Fruit fly (Drosophila melanogaster) whole organism, wandering third instar larva: ENCODE data around the gene zye.

Experiments used
- Abd-B ChIP-seq: fragments of >200 bp; optimal IDR thresholded peaks from 2 replicates; lab custom pipeline; 2017; ENCODE audit warnings: missing biosample characterization, missing genetic modification characterization
- CG32264 ChIP-seq: fragments of 200-800 bp; sonication (Bioruptor generic); optimal IDR thresholded peaks from 2 replicates; lab custom pipeline; 2016; ENCODE audit warnings: missing biosample characterization, missing genetic modification characterization
- CG9705 ChIP-seq: fragments of 200-800 bp; sonication (Bioruptor generic); optimal IDR thresholded peaks from 2 replicates; lab custom pipeline; 2018; ENCODE audit warnings: missing biosample characterization, mild to moderate bottlenecking, missing genetic modification characterization
- CrebA ChIP-seq: fragments of 200-800 bp; sonication (Bioruptor generic); optimal IDR thresholded peaks from 2 replicates; lab custom pipeline; 2016; ENCODE audit warnings: missing biosample characterization, mild to moderate bottlenecking, missing genetic modification characterization, borderline replicate concordance
- Dfd ChIP-seq: fragments of >200 bp; optimal IDR thresholded peaks from 2 replicates; lab custom pipeline; 2017; ENCODE audit warnings: missing biosample characterization, missing genetic modification characterization
- Dif ChIP-seq: fragments of 200-275, 200-300 bp; sonication (Bioruptor generic); optimal IDR thresholded peaks from 2 replicates; lab custom pipeline; 2018; ENCODE audit warnings: missing biosample characterization, missing genetic modification characterization; ENCODE audit not compliant: partially characterized antibody
- Hnf4 ChIP-seq: fragments of 200-800 bp; sonication (Bioruptor generic); optimal IDR thresholded peaks from 2 replicates; lab custom pipeline; 2016; ENCODE audit warnings: missing biosample characterization, mild to moderate bottlenecking, missing genetic modification characterization
- Hr78 ChIP-seq: fragments of >200 bp; optimal IDR thresholded peaks from 2 replicates; lab custom pipeline; 2017; ENCODE audit warnings: missing biosample characterization, missing genetic modification characterization
- Hr83 ChIP-seq: fragments of 200-300 bp; sonication (Bioruptor generic); optimal IDR thresholded peaks from 2 replicates; lab custom pipeline; 2016; ENCODE audit warnings: missing biosample characterization, mild to moderate bottlenecking, missing genetic modification characterization, moderate library complexity; ENCODE audit not compliant: poor library complexity, severe bottlenecking
- Jra ChIP-seq: sonication (Bioruptor generic); optimal IDR thresholded peaks from 2 replicates; lab custom pipeline; 2016; ENCODE audit warnings: missing biosample characterization, missing genetic modification characterization
- Mio ChIP-seq: sonication (Bioruptor generic); optimal IDR thresholded peaks from 2 replicates; lab custom pipeline; 2016; ENCODE audit warnings: missing biosample characterization, missing genetic modification characterization
- Myc ChIP-seq: fragments of >200 bp; optimal IDR thresholded peaks from 2 replicates; lab custom pipeline; 2017
- N ChIP-seq: fragments of >200 bp; optimal IDR thresholded peaks from 2 replicates; lab custom pipeline; 2018; ENCODE audit warnings: missing biosample characterization, missing external identifiers, missing genetic modification characterization
- Rel ChIP-seq, 2 experiments: fragments of 200-800 bp; sonication (Bioruptor generic) in 1 of 2; optimal IDR thresholded peaks; 2 replicates in 1 of 2; 3 replicates in 1 of 2; lab custom pipeline; 2016 to 2019; ENCODE audit warnings: mild to moderate bottlenecking in 2 of 2, missing biosample characterization in 2 of 2, missing genetic modification characterization in 2 of 2, moderate library complexity in 1 of 2
- Sp1 ChIP-seq: fragments of 200-800 bp; sonication (Bioruptor generic); optimal IDR thresholded peaks from 3 replicates; lab custom pipeline; 2019; ENCODE audit warnings: missing biosample characterization, mild to moderate bottlenecking, missing genetic modification characterization, moderate library complexity
- Vsx2 ChIP-seq: fragments of 200-300, 225-300 bp; sonication (Bioruptor generic); optimal IDR thresholded peaks from 2 replicates; lab custom pipeline; 2018; ENCODE audit warnings: missing biosample characterization, missing genetic modification characterization; ENCODE audit not compliant: partially characterized antibody
- br ChIP-seq: fragments of 200-800 bp; sonication (Bioruptor generic); optimal IDR thresholded peaks from 2 replicates; lab custom pipeline; 2016; ENCODE audit warnings: missing biosample characterization, missing genetic modification characterization
- brk ChIP-seq: fragments of 200-800 bp; sonication (Bioruptor generic); optimal IDR thresholded peaks from 2 replicates; lab custom pipeline; 2016; ENCODE audit warnings: missing biosample characterization, mild to moderate bottlenecking, missing genetic modification characterization
- dl ChIP-seq, 2 experiments: fragments of 175-275, 200-275 bp in 1 of 2; fragments of 200-275 bp in 1 of 2; sonication (Bioruptor generic); optimal IDR thresholded peaks; lab custom pipeline; 2018; ENCODE audit warnings: mild to moderate bottlenecking in 2 of 2, missing biosample characterization in 2 of 2, missing genetic modification characterization in 2 of 2, moderate library complexity in 2 of 2; ENCODE audit not compliant: partially characterized antibody in 2 of 2, insufficient read depth in 1 of 2
- dmrt93B ChIP-seq: fragments of 200-800 bp; sonication (Bioruptor generic); optimal IDR thresholded peaks from 2 replicates; lab custom pipeline; 2018; ENCODE audit warnings: missing biosample characterization, mild to moderate bottlenecking, missing genetic modification characterization
- dsf ChIP-seq: sonication (Bioruptor generic); optimal IDR thresholded peaks from 2 replicates; lab custom pipeline; 2016; ENCODE audit warnings: missing biosample characterization, missing genetic modification characterization, borderline replicate concordance
- ey ChIP-seq: fragments of 200-800 bp; sonication (Bioruptor generic); optimal IDR thresholded peaks from 2 replicates; lab custom pipeline; 2016; ENCODE audit warnings: missing biosample characterization, missing genetic modification characterization
- fru ChIP-seq: fragments of 200-800 bp; sonication (Bioruptor generic); optimal IDR thresholded peaks from 3 replicates; lab custom pipeline; 2016; ENCODE audit warnings: missing biosample characterization, mild to moderate bottlenecking, missing genetic modification characterization
- h ChIP-seq: fragments of 200-800 bp; sonication (Bioruptor generic); optimal IDR thresholded peaks from 3 replicates; lab custom pipeline; 2016; ENCODE audit warnings: missing biosample characterization, mild to moderate bottlenecking, missing genetic modification characterization
- jim ChIP-seq: fragments of 175-275, 200-325 bp; sonication (Bioruptor generic); optimal IDR thresholded peaks from 2 replicates; lab custom pipeline; 2016; ENCODE audit warnings: missing biosample characterization, mild to moderate bottlenecking, missing genetic modification characterization
- lola ChIP-seq: fragments of >200 bp; optimal IDR thresholded peaks from 2 replicates; lab custom pipeline; 2017; ENCODE audit warnings: missing biosample characterization, missing genetic modification characterization
- psq ChIP-seq: fragments of 200-800 bp; sonication (Bioruptor generic); optimal IDR thresholded peaks from 3 replicates; lab custom pipeline; 2017; ENCODE audit warnings: missing biosample characterization, mild to moderate bottlenecking, missing genetic modification characterization, moderate library complexity
- rgr ChIP-seq: fragments of 200-800 bp; sonication (Bioruptor generic); optimal IDR thresholded peaks from 3 replicates; lab custom pipeline; 2016; ENCODE audit warnings: missing biosample characterization, mild to moderate bottlenecking, missing genetic modification characterization
- sage ChIP-seq: fragments of 200-800 bp; sonication (Bioruptor generic); optimal IDR thresholded peaks from 2 replicates; lab custom pipeline; 2016; ENCODE audit warnings: missing biosample characterization, mild to moderate bottlenecking, missing genetic modification characterization
- sv ChIP-seq: fragments of 200-800 bp; sonication (Bioruptor generic); optimal IDR thresholded peaks from 3 replicates; lab custom pipeline; 2016; ENCODE audit warnings: missing biosample characterization, missing genetic modification characterization
- tai ChIP-seq: sonication (Bioruptor generic); optimal IDR thresholded peaks from 2 replicates; lab custom pipeline; 2016; ENCODE audit warnings: missing biosample characterization, missing genetic modification characterization
- usp ChIP-seq: fragments of >200 bp; optimal IDR thresholded peaks from 2 replicates; lab custom pipeline; 2017; ENCODE audit warnings: missing biosample characterization, missing genetic modification characterization
- woc ChIP-seq: sonication (Bioruptor generic); optimal IDR thresholded peaks from 2 replicates; lab custom pipeline; 2016; ENCODE audit warnings: missing biosample characterization, mild to moderate bottlenecking, missing genetic modification characterization

Gene zye

dm6 chr3L:20413304-20413703 is at the start of gene zye:
Gene zye (plus strand): TSS chr3L:20413604.
- TF ChIP-seq CG32264 (GFP tag; lab: Kevin White, UChicago) = no peak

dm6 chr3L:20366074-20366473 is 47.3 kb upstream of the zye start:
- TF ChIP-seq h (GFP tag; lab: Kevin White, UChicago) (peak; percentile 89), fru (no peak), Sp1 (GFP tag; lab: Kevin White, UChicago) (no peak), Mio (GFP tag; lab: Kevin White, UChicago) (no peak), Rel (GFP tag; optimal IDR thresholded peaks at IDR 0.05; lab: Kevin White, UChicago) (no peak), Rel (tag; optimal IDR thresholded peaks at IDR 0.05; lab: Kevin White, UChicago) (peak; percentile 33), Dif (GFP tag; lab: Kevin White, UChicago) (peak; percentile 2)
- TF ChIP-seq, all 38 proteins: peak for 3

DNA sequence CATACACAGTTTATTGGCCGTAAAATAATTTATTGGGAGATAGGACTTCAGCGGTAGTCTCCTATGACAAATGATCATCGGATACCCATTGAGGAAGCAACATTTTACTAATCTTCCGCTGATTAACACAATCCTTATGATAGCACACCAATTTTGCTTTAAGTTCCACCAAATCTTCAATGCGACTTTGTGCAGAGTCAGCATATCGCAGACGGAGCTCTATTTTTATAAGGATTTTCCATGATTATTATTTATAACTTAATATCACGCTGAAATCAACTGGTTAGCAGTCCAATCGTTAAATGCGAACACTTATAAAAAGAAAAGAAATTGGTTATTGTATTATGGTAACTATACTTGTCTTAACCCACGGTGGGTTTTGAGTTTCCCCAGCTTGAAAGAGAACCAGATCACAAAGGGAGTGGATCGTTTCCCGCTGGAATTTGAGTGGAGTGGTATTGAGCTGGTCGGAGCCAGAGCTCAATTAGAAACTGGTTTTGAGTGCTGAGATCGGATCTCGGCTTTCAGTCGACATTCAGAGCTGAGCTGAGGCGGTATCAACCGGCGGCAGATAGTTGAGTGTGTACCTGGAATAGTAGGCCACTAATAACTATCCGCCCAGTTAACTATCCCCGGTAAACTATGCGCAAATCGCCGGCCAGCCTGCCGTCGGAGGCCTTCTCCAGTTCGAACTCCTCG is 46.6 kb upstream of the zye start, which contains the start of the genes Toll-9 and in:
TSS of gene Toll-9 (minus strand) at position 51 of the 699 bp plus-strand sequence.
TSS of gene in (plus strand) at position 525 of the 699 bp plus-strand sequence.
- TF ChIP-seq Dif (GFP tag; lab: Kevin White, UChicago) (peak; percentile 40), Mio (GFP tag; lab: Kevin White, UChicago) (no peak)

DNA sequence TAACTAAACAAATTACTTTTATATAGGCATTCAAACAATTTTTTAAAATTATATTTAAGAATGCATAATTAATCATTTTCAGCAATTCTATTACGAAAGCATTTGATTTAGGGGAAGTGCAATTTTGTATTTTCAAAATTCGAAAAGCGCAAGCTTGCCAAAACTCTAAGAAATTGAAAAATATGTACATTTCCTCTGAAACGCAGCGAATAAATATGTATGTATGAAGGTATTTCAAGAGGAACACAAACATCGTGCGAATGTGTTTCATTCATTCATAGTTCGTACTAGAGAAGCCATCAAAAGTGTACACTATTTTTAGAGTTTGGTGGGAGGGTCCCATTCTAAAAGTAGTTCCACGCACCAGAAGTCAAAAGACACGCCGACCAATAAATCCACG is 43.4 kb upstream of the zye start, which contains the start of gene CG13247:
TSS of gene CG13247 (plus strand) at position 301 of the 400 bp plus-strand sequence.
- no peak for TF ChIP-seq CG32264 (GFP tag; lab: Kevin White, UChicago)
- no peak for TF ChIP-seq Abd-B (GFP tag; lab: Kevin White, UChicago)
- no peak for TF ChIP-seq h (GFP tag; lab: Kevin White, UChicago)
- no peak for TF ChIP-seq dsf (GFP tag; lab: Kevin White, UChicago)
- no peak for TF ChIP-seq brk (GFP tag; lab: Kevin White, UChicago)
- no peak for TF ChIP-seq Jra (GFP tag; lab: Kevin White, UChicago)
- TF ChIP-seq sage (GFP tag; lab: Kevin White, UChicago) = no peak
- TF ChIP-seq woc (GFP tag; lab: Kevin White, UChicago) = no peak
- TF ChIP-seq, all 38 proteins: peak for 0

DNA sequence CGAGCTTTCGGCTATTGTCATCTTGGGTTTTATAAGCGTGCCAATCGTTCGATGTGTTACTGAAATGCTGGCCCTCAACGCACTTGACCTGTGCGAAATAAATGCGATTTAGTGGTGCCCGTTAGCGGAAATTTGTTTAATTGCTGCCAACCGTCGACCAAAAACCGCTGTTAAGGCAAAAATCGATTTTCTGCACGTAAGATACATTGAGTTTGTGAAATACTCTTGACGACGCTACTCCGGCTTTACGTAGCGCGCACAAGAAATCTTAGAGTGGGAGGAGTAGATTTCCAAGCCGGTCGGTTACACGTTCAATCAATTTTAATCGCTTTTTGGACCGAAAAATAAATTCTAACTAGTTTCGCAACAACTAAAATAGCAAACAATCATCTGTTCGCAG is 37.9 kb upstream of the zye start:
- TF ChIP-seq brk (GFP tag; lab: Kevin White, UChicago) (no peak), usp (GFP tag; lab: Kevin White, UChicago) (no peak), Dif (GFP tag; lab: Kevin White, UChicago) (no peak), h (GFP tag; lab: Kevin White, UChicago) (no peak), lola (GFP tag; lab: Kevin White, UChicago) (no peak), sv (GFP tag; lab: Kevin White, UChicago) (no peak), Hr78 (GFP tag; lab: Kevin White, UChicago) (no peak), Dfd (GFP tag; lab: Kevin White, UChicago) (no peak), br (no peak), Hnf4 (GFP tag; lab: Kevin White, UChicago) (no peak), fru (no peak)

dm6 chr3L:20375878-20376563 is 37.4 kb upstream of the zye start, which contains the start of the genes Ide and RhoBTB:
Gene Ide (minus strand): TSS chr3L:20375896.
Gene RhoBTB (plus strand): TSS chr3L:20376242.
- peak; percentile 83 for TF ChIP-seq woc (GFP tag; lab: Kevin White, UChicago)
- TF ChIP-seq Hr83 (GFP tag; lab: Kevin White, UChicago) = peak; percentile 37
- TF ChIP-seq fru = peak; percentile 84
- peak; percentile 69 for TF ChIP-seq psq (GFP tag; lab: Kevin White, UChicago)
- TF ChIP-seq Vsx2 = no peak
- peak; percentile 66 for TF ChIP-seq Hnf4 (GFP tag; lab: Kevin White, UChicago)
- TF ChIP-seq dl (GFP tag; optimal IDR thresholded peaks at IDR 0.05; lab: Kevin White, UChicago; ENCODE audit: insufficient read depth in 1 of 2, partially characterized antibody in 2 of 2) = no peak
- no peak for TF ChIP-seq N (GFP tag; lab: Kevin White, UChicago)
- peak; percentile 81 for TF ChIP-seq br
- TF ChIP-seq Myc = no peak
- TF ChIP-seq lola (GFP tag; lab: Kevin White, UChicago) = no peak
- TF ChIP-seq rgr (GFP tag; lab: Kevin White, UChicago) = peak; percentile 83
- no peak for TF ChIP-seq tai
- peak; percentile 66 for TF ChIP-seq dmrt93B (GFP tag; lab: Kevin White, UChicago)
- TF ChIP-seq CrebA = no peak
- no peak for TF ChIP-seq usp (GFP tag; lab: Kevin White, UChicago)
- no peak for TF ChIP-seq Jra (GFP tag; lab: Kevin White, UChicago)
- no peak for TF ChIP-seq sage (GFP tag; lab: Kevin White, UChicago)
- TF ChIP-seq Abd-B (GFP tag; lab: Kevin White, UChicago) = no peak
- TF ChIP-seq Mio (GFP tag; lab: Kevin White, UChicago) = no peak
- peak; percentile 86 for TF ChIP-seq ey (GFP tag; lab: Kevin White, UChicago)
- peak; percentile 86 for TF ChIP-seq CG9705 (GFP tag; lab: Kevin White, UChicago)
- peak; percentile 25 for TF ChIP-seq CG32264 (GFP tag; lab: Kevin White, UChicago)
- no peak for TF ChIP-seq brk (GFP tag; lab: Kevin White, UChicago)
- TF ChIP-seq dsf (GFP tag; lab: Kevin White, UChicago) = no peak
- peak; percentile 83 for TF ChIP-seq h (GFP tag; lab: Kevin White, UChicago)
- TF ChIP-seq jim (GFP tag; lab: Kevin White, UChicago) = no peak
